Worm (Caenorhabditis elegans): ENCODE results near the gene clhm-1.

clhm-1 gene

ce11 chrII:6843680-6844079, 27.1 kb downstream of the clhm-1 start:
- TF ChIP-seq dox-1 (GFP tag; IDR thresholded peaks at IDR 0.05) = no peak
- TF ChIP-seq hlh-26 (GFP tag; conservative IDR thresholded peaks at IDR 0.05) = no peak
- no peak for TF ChIP-seq nhr-179 (tag; optimal IDR thresholded peaks at IDR 0.05)
- TF ChIP-seq pha-4 (tag; optimal IDR thresholded peaks at IDR 0.05) = no peak
- peak; percentile 67; the same call in 1 of the 2 replicates for TF ChIP-seq madf-3 (GFP tag; IDR thresholded peaks at IDR 0.05)
- no peak for TF ChIP-seq ets-4 (GFP tag; optimal IDR thresholded peaks at IDR 0.05)
- no peak for TF ChIP-seq Y67H2A.10 (GFP tag; conservative IDR thresholded peaks at IDR 0.05)
- peak; percentile 19 for TF ChIP-seq xnd-1 (tag; optimal IDR thresholded peaks at IDR 0.05)
- TF ChIP-seq ztf-22 (GFP tag; optimal IDR thresholded peaks at IDR 0.05) = no peak
- TF ChIP-seq Y95B8A.8 (GFP tag; IDR thresholded peaks at IDR 0.05) = no peak
- no peak for TF ChIP-seq B0019.2 (GFP tag; conservative IDR thresholded peaks at IDR 0.05)
- TF ChIP-seq egl-44 (GFP tag; IDR thresholded peaks at IDR 0.05) = no peak
- no peak for TF ChIP-seq lir-1 (GFP tag; conservative IDR thresholded peaks at IDR 0.05)
- no peak for TF ChIP-seq snpc-1.1 (tag; optimal IDR thresholded peaks at IDR 0.05; ENCODE audit: insufficient read depth)
- TF ChIP-seq ceh-91 (GFP tag; IDR thresholded peaks at IDR 0.05) = no peak
- no peak for TF ChIP-seq lsl-1 (GFP tag; optimal IDR thresholded peaks at IDR 0.05)
- TF ChIP-seq hmg-1.2 (GFP tag; IDR thresholded peaks at IDR 0.05) = no peak
- TF ChIP-seq Y53G8AR.9 (GFP tag; conservative IDR thresholded peaks at IDR 0.05) = no peak
- TF ChIP-seq F49E8.2 (tag; optimal IDR thresholded peaks at IDR 0.05; ENCODE audit: insufficient read depth) = no peak
- TF ChIP-seq zfh-2 (GFP tag; conservative IDR thresholded peaks at IDR 0.05) = peak; percentile 71
- no peak for TF ChIP-seq nhr-120 (GFP tag; IDR thresholded peaks at IDR 0.05)
- TF ChIP-seq pbrm-1 (GFP tag; IDR thresholded peaks at IDR 0.05) = no peak
- no peak for TF ChIP-seq K11D2.4 (GFP tag; IDR thresholded peaks at IDR 0.05)
- TF ChIP-seq ztf-26 (tag; optimal IDR thresholded peaks at IDR 0.05) = no peak
- TF ChIP-seq lsy-27 (tag; optimal IDR thresholded peaks at IDR 0.05; ENCODE audit: borderline replicate concordance, insufficient read depth) = no peak
- TF ChIP-seq repo-1 (tag; optimal IDR thresholded peaks at IDR 0.05) = no peak
- TF ChIP-seq T26A5.8 (tag; optimal IDR thresholded peaks at IDR 0.05) = no peak
- no peak for TF ChIP-seq ztf-18 (tag; optimal IDR thresholded peaks at IDR 0.05)
- TF ChIP-seq lag-1 (GFP tag; IDR thresholded peaks at IDR 0.05) = no peak
- TF ChIP-seq nfyb-1 (GFP tag; IDR thresholded peaks at IDR 0.05) = 0 out of 2 replicates have a peak, but pooled peaks have one; percentile 11
- TF ChIP-seq efl-1 (GFP tag; optimal IDR thresholded peaks at IDR 0.05) = peak; percentile 53
- TF ChIP-seq ztf-28 (GFP tag; IDR thresholded peaks at IDR 0.05) = no peak
- TF ChIP-seq ztf-6 (GFP tag; IDR thresholded peaks at IDR 0.05) = no peak
- TF ChIP-seq K12H6.12 (tag; optimal IDR thresholded peaks at IDR 0.05) = no peak
- no peak for TF ChIP-seq ztf-3 (GFP tag; optimal IDR thresholded peaks at IDR 0.05)
- TF ChIP-seq die-1 (tag; optimal IDR thresholded peaks at IDR 0.05) = no peak
- no peak for TF ChIP-seq F33H1.4 (GFP tag; IDR thresholded peaks at IDR 0.05)
- TF ChIP-seq T07F8.4 (tag; optimal IDR thresholded peaks at IDR 0.05) = no peak
- TF ChIP-seq aptf-3 (GFP tag; IDR thresholded peaks at IDR 0.05) = no peak
- TF ChIP-seq madf-6 (GFP tag; IDR thresholded peaks at IDR 0.05) = peak; percentile 69
- TF ChIP-seq nhr-27 (tag; optimal IDR thresholded peaks at IDR 0.05) = no peak
- no peak for TF ChIP-seq zim-3 (tag; optimal IDR thresholded peaks at IDR 0.05)
- TF ChIP-seq nfya-1 (tag; optimal IDR thresholded peaks at IDR 0.05; ENCODE audit: borderline replicate concordance, insufficient read depth) = no peak
- TF ChIP-seq gei-17 (GFP tag; optimal IDR thresholded peaks at IDR 0.05) = no peak
- TF ChIP-seq nhr-90 (tag; optimal IDR thresholded peaks at IDR 0.05) = no peak
- TF ChIP-seq mcd-1 (GFP tag; IDR thresholded peaks at IDR 0.05) = peak; percentile 27; the same call in 1 of the 2 replicates
- no peak for TF ChIP-seq aptf-2 (GFP tag; conservative IDR thresholded peaks at IDR 0.05)
- no peak for TF ChIP-seq cebp-2 (GFP tag; IDR thresholded peaks at IDR 0.05)
- no peak for TF ChIP-seq lin-40 (tag; optimal IDR thresholded peaks at IDR 0.05)
